Fruit fly (Drosophila melanogaster) whole organism, wandering third instar larva: ENCODE measurements around the gene CG14646.

Source experiments
- Abd-B ChIP-seq: fragments of >200 bp; optimal IDR thresholded peaks from 2 replicates; lab custom pipeline; 2017; ENCODE audit warnings: missing biosample characterization, missing genetic modification characterization
- CG32264 ChIP-seq: fragments of 200-800 bp; sonication (Bioruptor generic); optimal IDR thresholded peaks from 2 replicates; lab custom pipeline; 2016; ENCODE audit warnings: missing biosample characterization, missing genetic modification characterization
- CrebA ChIP-seq: fragments of 200-800 bp; sonication (Bioruptor generic); optimal IDR thresholded peaks from 2 replicates; lab custom pipeline; 2016; ENCODE audit warnings: missing biosample characterization, mild to moderate bottlenecking, missing genetic modification characterization, borderline replicate concordance
- Dfd ChIP-seq: fragments of >200 bp; optimal IDR thresholded peaks from 2 replicates; lab custom pipeline; 2017; ENCODE audit warnings: missing biosample characterization, missing genetic modification characterization
- Dif ChIP-seq: fragments of 200-275, 200-300 bp; sonication (Bioruptor generic); optimal IDR thresholded peaks from 2 replicates; lab custom pipeline; 2018; ENCODE audit warnings: missing biosample characterization, missing genetic modification characterization; ENCODE audit not compliant: partially characterized antibody
- HLH106 ChIP-seq: fragments of 200-800 bp; optimal IDR thresholded peaks from 3 replicates; lab custom pipeline; 2019; ENCODE audit warnings: missing biosample characterization, mild to moderate bottlenecking, missing genetic modification characterization, moderate library complexity
- Hnf4 ChIP-seq: fragments of 200-800 bp; sonication (Bioruptor generic); optimal IDR thresholded peaks from 2 replicates; lab custom pipeline; 2016; ENCODE audit warnings: missing biosample characterization, mild to moderate bottlenecking, missing genetic modification characterization
- Hr78 ChIP-seq: fragments of >200 bp; optimal IDR thresholded peaks from 2 replicates; lab custom pipeline; 2017; ENCODE audit warnings: missing biosample characterization, missing genetic modification characterization
- Hr83 ChIP-seq: fragments of 200-300 bp; sonication (Bioruptor generic); optimal IDR thresholded peaks from 2 replicates; lab custom pipeline; 2016; ENCODE audit warnings: missing biosample characterization, mild to moderate bottlenecking, missing genetic modification characterization, moderate library complexity; ENCODE audit not compliant: poor library complexity, severe bottlenecking
- Jra ChIP-seq: sonication (Bioruptor generic); optimal IDR thresholded peaks from 2 replicates; lab custom pipeline; 2016; ENCODE audit warnings: missing biosample characterization, missing genetic modification characterization
- Myc ChIP-seq: fragments of >200 bp; optimal IDR thresholded peaks from 2 replicates; lab custom pipeline; 2017
- N ChIP-seq: fragments of >200 bp; optimal IDR thresholded peaks from 2 replicates; lab custom pipeline; 2018; ENCODE audit warnings: missing biosample characterization, missing external identifiers, missing genetic modification characterization
- OdsH ChIP-seq: fragments of 200-800 bp; sonication (Bioruptor generic); optimal IDR thresholded peaks from 2 replicates; lab custom pipeline; 2016; ENCODE audit warnings: missing biosample characterization, mild to moderate bottlenecking, missing genetic modification characterization
- Sp1 ChIP-seq: fragments of 200-800 bp; sonication (Bioruptor generic); optimal IDR thresholded peaks from 3 replicates; lab custom pipeline; 2019; ENCODE audit warnings: missing biosample characterization, mild to moderate bottlenecking, missing genetic modification characterization, moderate library complexity
- Vsx2 ChIP-seq: fragments of 200-300, 225-300 bp; sonication (Bioruptor generic); optimal IDR thresholded peaks from 2 replicates; lab custom pipeline; 2018; ENCODE audit warnings: missing biosample characterization, missing genetic modification characterization; ENCODE audit not compliant: partially characterized antibody
- br ChIP-seq: fragments of 200-800 bp; sonication (Bioruptor generic); optimal IDR thresholded peaks from 2 replicates; lab custom pipeline; 2016; ENCODE audit warnings: missing biosample characterization, missing genetic modification characterization
- brk ChIP-seq: fragments of 200-800 bp; sonication (Bioruptor generic); optimal IDR thresholded peaks from 2 replicates; lab custom pipeline; 2016; ENCODE audit warnings: missing biosample characterization, mild to moderate bottlenecking, missing genetic modification characterization
- dl ChIP-seq, 2 experiments: fragments of 175-275, 200-275 bp in 1 of 2; fragments of 200-275 bp in 1 of 2; sonication (Bioruptor generic); optimal IDR thresholded peaks; lab custom pipeline; 2018; ENCODE audit warnings: mild to moderate bottlenecking in 2 of 2, missing biosample characterization in 2 of 2, missing genetic modification characterization in 2 of 2, moderate library complexity in 2 of 2; ENCODE audit not compliant: partially characterized antibody in 2 of 2, insufficient read depth in 1 of 2
- dmrt93B ChIP-seq: fragments of 200-800 bp; sonication (Bioruptor generic); optimal IDR thresholded peaks from 2 replicates; lab custom pipeline; 2018; ENCODE audit warnings: missing biosample characterization, mild to moderate bottlenecking, missing genetic modification characterization
- dsf ChIP-seq: sonication (Bioruptor generic); optimal IDR thresholded peaks from 2 replicates; lab custom pipeline; 2016; ENCODE audit warnings: missing biosample characterization, missing genetic modification characterization, borderline replicate concordance
- ey ChIP-seq: fragments of 200-800 bp; sonication (Bioruptor generic); optimal IDR thresholded peaks from 2 replicates; lab custom pipeline; 2016; ENCODE audit warnings: missing biosample characterization, missing genetic modification characterization
- foxo ChIP-seq, 2 experiments: fragments of 200-800 bp; sonication (Bioruptor generic); optimal IDR thresholded peaks; 2 replicates in 1 of 2; 3 replicates in 1 of 2; lab custom pipeline; 2016 to 2017; ENCODE audit warnings: missing biosample characterization in 2 of 2, missing genetic modification characterization in 2 of 2
- fru ChIP-seq: fragments of 200-800 bp; sonication (Bioruptor generic); optimal IDR thresholded peaks from 3 replicates; lab custom pipeline; 2016; ENCODE audit warnings: missing biosample characterization, mild to moderate bottlenecking, missing genetic modification characterization
- h ChIP-seq: fragments of 200-800 bp; sonication (Bioruptor generic); optimal IDR thresholded peaks from 3 replicates; lab custom pipeline; 2016; ENCODE audit warnings: missing biosample characterization, mild to moderate bottlenecking, missing genetic modification characterization
- jim ChIP-seq: fragments of 175-275, 200-325 bp; sonication (Bioruptor generic); optimal IDR thresholded peaks from 2 replicates; lab custom pipeline; 2016; ENCODE audit warnings: missing biosample characterization, mild to moderate bottlenecking, missing genetic modification characterization
- lola ChIP-seq: fragments of >200 bp; optimal IDR thresholded peaks from 2 replicates; lab custom pipeline; 2017; ENCODE audit warnings: missing biosample characterization, missing genetic modification characterization
- pan ChIP-seq: fragments of >200 bp; optimal IDR thresholded peaks from 2 replicates; lab custom pipeline; 2017
- psq ChIP-seq: fragments of 200-800 bp; sonication (Bioruptor generic); optimal IDR thresholded peaks from 3 replicates; lab custom pipeline; 2017; ENCODE audit warnings: missing biosample characterization, mild to moderate bottlenecking, missing genetic modification characterization, moderate library complexity
- rgr ChIP-seq: fragments of 200-800 bp; sonication (Bioruptor generic); optimal IDR thresholded peaks from 3 replicates; lab custom pipeline; 2016; ENCODE audit warnings: missing biosample characterization, mild to moderate bottlenecking, missing genetic modification characterization
- sage ChIP-seq: fragments of 200-800 bp; sonication (Bioruptor generic); optimal IDR thresholded peaks from 2 replicates; lab custom pipeline; 2016; ENCODE audit warnings: missing biosample characterization, mild to moderate bottlenecking, missing genetic modification characterization
- sv ChIP-seq: fragments of 200-800 bp; sonication (Bioruptor generic); optimal IDR thresholded peaks from 3 replicates; lab custom pipeline; 2016; ENCODE audit warnings: missing biosample characterization, missing genetic modification characterization
- tai ChIP-seq: sonication (Bioruptor generic); optimal IDR thresholded peaks from 2 replicates; lab custom pipeline; 2016; ENCODE audit warnings: missing biosample characterization, missing genetic modification characterization
- usp ChIP-seq: fragments of >200 bp; optimal IDR thresholded peaks from 2 replicates; lab custom pipeline; 2017; ENCODE audit warnings: missing biosample characterization, missing genetic modification characterization

Gene CG14646

DNA sequence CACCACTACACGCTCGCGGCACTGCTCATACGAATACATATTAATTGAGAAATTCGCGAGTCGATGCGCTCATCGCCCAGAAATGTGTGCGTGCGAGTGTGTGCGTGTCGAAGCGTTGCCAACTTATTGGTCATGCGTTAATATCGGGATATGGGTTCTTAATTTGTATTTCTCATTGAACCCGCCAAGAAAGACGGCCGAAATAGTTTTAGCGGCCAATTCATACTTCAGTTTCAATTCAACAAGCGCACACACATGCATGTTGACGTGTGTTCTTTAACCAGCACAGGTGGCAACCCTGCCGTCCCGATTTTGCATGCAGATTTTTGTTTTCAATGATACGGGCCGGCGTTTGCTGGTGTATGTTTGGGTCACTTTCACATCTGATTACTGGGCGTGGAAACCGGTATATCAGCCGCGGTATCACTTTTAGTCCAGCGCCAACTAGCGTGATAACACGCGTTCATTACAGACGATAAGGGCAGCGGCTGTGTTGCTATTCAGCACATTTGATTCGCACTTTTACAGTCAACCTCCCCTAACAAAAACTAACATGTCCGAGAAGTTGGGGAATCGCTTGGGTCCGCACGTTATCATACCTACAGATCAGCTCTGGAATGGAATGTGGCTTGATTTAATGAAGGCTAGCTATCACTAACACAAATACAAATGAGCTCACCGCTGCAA is 13.7 kb downstream of the CG14646 start (continued):
- no peak for TF ChIP-seq dmrt93B (GFP tag; lab: Kevin White, UChicago)
- TF ChIP-seq foxo (GFP tag; optimal IDR thresholded peaks at IDR 0.05; lab: Kevin White, UChicago) = peak; percentile 21 to 76
- no peak for TF ChIP-seq Hr83

DNA sequence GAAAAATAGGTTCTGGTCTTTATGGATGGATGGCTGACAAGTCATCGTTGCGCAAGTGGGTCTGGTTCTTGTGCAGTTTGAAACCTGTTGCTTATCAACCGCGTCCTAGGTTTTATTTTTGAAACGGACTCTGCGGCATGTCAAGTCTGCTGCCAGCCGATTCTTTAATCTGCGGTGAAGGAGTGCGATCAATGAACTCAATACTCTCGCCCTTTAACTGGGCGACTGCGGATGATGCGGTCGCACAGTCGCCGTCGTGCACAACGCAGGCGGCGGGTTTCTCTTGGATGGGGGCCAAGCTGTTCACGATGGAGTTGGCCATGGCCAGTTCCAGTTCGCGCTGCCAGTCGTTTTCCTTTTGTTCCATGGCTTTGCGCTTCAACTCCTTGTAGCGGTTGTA is 17.2 kb downstream of the CG14646 start:
- TF ChIP-seq brk (GFP tag; lab: Kevin White, UChicago) = no peak
- TF ChIP-seq dl (GFP tag; optimal IDR thresholded peaks at IDR 0.05; lab: Kevin White, UChicago; ENCODE audit: insufficient read depth in 1 of 2, partially characterized antibody in 2 of 2) = no peak
- no peak for TF ChIP-seq tai
- TF ChIP-seq h = no peak
- TF ChIP-seq Abd-B (GFP tag; lab: Kevin White, UChicago) = no peak
- TF ChIP-seq N (GFP tag; lab: Kevin White, UChicago) = no peak
- no peak for TF ChIP-seq rgr (GFP tag; lab: Kevin White, UChicago)
- TF ChIP-seq Myc = no peak
- TF ChIP-seq CrebA = no peak
- TF ChIP-seq lola = no peak
- no peak for TF ChIP-seq ey
- TF ChIP-seq br (GFP tag; lab: Kevin White, UChicago) = no peak
- TF ChIP-seq foxo (GFP tag; optimal IDR thresholded peaks at IDR 0.05; lab: Kevin White, UChicago) = no peak
- no peak for TF ChIP-seq fru (GFP tag; lab: Kevin White, UChicago)
- TF ChIP-seq Hr78 (GFP tag; lab: Kevin White, UChicago) = no peak
- TF ChIP-seq, all 38 proteins: peak for 0

DNA sequence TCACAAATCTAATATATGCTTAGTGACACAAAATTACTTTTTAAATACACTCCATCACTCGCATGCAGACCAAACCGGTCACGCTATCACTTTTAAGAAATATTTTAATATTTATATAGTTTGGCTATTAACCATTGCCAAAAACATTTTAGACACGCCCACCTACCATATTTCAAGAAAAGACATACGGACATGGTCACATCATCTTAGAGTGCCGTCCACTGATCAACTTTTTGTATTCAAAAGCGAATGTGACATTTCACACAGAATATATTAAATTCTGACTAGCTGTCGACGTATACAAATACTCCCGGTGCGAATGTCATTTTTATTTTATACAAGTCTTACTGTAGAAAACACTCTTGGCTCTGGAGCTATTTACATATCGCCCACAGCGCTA is 26.0 kb downstream of the CG14646 start, which contains the start of gene CG31528:
CG31528 (plus strand) TSS at position 301 of the 400 bp plus-strand sequence.
- TF ChIP-seq sage (GFP tag; lab: Kevin White, UChicago) (no peak), Myc (no peak), Dfd (GFP tag; lab: Kevin White, UChicago) (no peak), ey (no peak), Hr83 (no peak), Sp1 (GFP tag; lab: Kevin White, UChicago) (no peak), fru (GFP tag; lab: Kevin White, UChicago) (no peak), Jra (no peak), tai (no peak), dl (GFP tag; optimal IDR thresholded peaks at IDR 0.05; lab: Kevin White, UChicago; ENCODE audit: insufficient read depth in 1 of 2, partially characterized antibody in 2 of 2) (no peak), CG32264 (no peak), pan (no peak), psq (GFP tag; lab: Kevin White, UChicago) (no peak), usp (GFP tag; lab: Kevin White, UChicago) (no peak), Hr78 (GFP tag; lab: Kevin White, UChicago) (no peak), OdsH (GFP tag; lab: Kevin White, UChicago) (no peak), dsf (no peak), jim (GFP tag; lab: Kevin White, UChicago) (no peak)

DNA sequence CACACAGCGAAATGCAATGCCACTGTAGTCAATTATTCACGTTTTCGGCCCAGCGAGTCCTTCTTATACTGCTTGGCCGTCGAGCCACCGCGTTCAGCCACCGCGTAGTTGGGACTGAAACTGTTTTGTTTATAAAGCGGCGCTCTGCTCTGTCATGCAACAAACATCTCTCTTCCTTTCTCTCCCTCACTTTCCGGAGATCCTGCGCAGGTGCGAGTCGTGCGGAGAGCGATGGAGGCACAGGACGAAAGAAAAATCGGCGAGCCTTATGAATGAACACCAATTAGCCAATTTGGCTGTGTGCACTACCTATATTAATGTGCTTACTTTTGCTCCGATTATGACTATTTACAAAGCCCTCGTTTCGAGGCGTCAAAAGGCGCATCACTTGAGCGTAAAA is 29.3 kb downstream of the CG14646 start, which contains the start of gene CG32944:
CG32944 (minus strand) TSS at position 97 of the 400 bp plus-strand sequence.
- peak; percentile 58 for TF ChIP-seq Vsx2
- no peak for TF ChIP-seq Hnf4 (GFP tag; lab: Kevin White, UChicago)
- peak; percentile 38 for TF ChIP-seq Dif (GFP tag; lab: Kevin White, UChicago)
- no peak for TF ChIP-seq rgr (GFP tag; lab: Kevin White, UChicago)
- no peak for TF ChIP-seq HLH106 (tag; lab: Kevin White, UChicago)

DNA sequence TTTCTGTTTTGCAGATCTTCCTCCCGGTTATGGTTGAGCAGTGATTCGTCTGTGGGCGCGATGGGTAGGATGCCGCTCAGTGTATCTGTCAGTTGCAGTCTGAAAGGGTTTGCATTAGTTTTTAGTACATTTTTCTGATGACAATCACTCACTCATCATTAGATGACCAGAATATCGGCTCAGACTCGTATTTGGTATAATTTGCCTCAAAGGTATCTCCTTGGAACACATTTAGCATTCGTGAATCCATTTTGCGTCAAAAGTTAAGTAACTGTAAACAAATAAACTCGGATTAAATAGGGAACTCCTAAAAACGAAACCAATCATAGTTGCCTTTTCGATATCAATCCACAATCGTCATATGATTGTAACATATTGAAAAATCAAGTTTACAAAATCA is 36.6 kb downstream of the CG14646 start, which contains the start of gene CG31525:
CG31525 (plus strand) TSS at position 301 of the 400 bp plus-strand sequence.
- no peak for TF ChIP-seq fru (GFP tag; lab: Kevin White, UChicago)
- TF ChIP-seq N (GFP tag; lab: Kevin White, UChicago) = no peak
- TF ChIP-seq brk (GFP tag; lab: Kevin White, UChicago) = no peak
- no peak for TF ChIP-seq HLH106 (tag; lab: Kevin White, UChicago)
- no peak for TF ChIP-seq ey
- TF ChIP-seq sv = no peak
- TF ChIP-seq, all 38 proteins: peak for 0
